Worm (Caenorhabditis elegans) whole organism, mixed stage, embryonic: Measurements from ENCODE around the gene T20D4.12.
"Not testable (repeated sequence)": the region's sequence is repeated elsewhere in the genome, so short reads cannot be mapped to it uniquely, and the experiment has no call there.

Experiments
- M03D4.4 ChIP-seq: sonication (generic microtip); optimal IDR thresholded peaks from 2 replicates; lab custom pipeline; 2017; ENCODE audit warnings: mild to moderate bottlenecking, missing genetic modification characterization, missing compliant biosample characterization
- bed-3 ChIP-seq: fragments of 200-800 bp; sonication (Bioruptor generic); optimal IDR thresholded peaks from 3 replicates; lab custom pipeline; 2018; ENCODE audit warnings: mild to moderate bottlenecking, missing genetic modification characterization, moderate library complexity, missing compliant biosample characterization
- blmp-1 ChIP-seq: fragments of 150-350 bp; optimal IDR thresholded peaks from 2 replicates; lab custom pipeline; 2014; ENCODE audit warnings: missing biosample characterization, missing genetic modification characterization
- ceh-43 ChIP-seq: fragments of 200-800 bp; sonication (Bioruptor generic); optimal IDR thresholded peaks from 2 replicates; lab custom pipeline; 2018; ENCODE audit warnings: mild to moderate bottlenecking, missing genetic modification characterization, moderate library complexity, missing compliant biosample characterization
- ceh-83 ChIP-seq: fragments of 200-800 bp; sonication (Bioruptor generic); optimal IDR thresholded peaks from 2 replicates; lab custom pipeline; 2018; ENCODE audit warnings: mild to moderate bottlenecking, missing genetic modification characterization, missing compliant biosample characterization
- cnd-1 ChIP-seq: fragments of 200-800 bp; sonication (Bioruptor generic); optimal IDR thresholded peaks from 2 replicates; lab custom pipeline; 2018; ENCODE audit warnings: mild to moderate bottlenecking, missing genetic modification characterization, missing compliant biosample characterization
- drap-1 ChIP-seq: fragments of 200-800 bp; sonication (Bioruptor generic); optimal IDR thresholded peaks from 3 replicates; lab custom pipeline; 2018; ENCODE audit warnings: mild to moderate bottlenecking, missing genetic modification characterization, missing compliant biosample characterization
- elt-3 ChIP-seq: fragments of 150-350 bp; optimal IDR thresholded peaks from 2 replicates; lab custom pipeline; 2014; ENCODE audit warnings: missing biosample characterization, missing genetic modification characterization
- flh-1 ChIP-seq: fragments of 200-800 bp; sonication (Bioruptor generic); optimal IDR thresholded peaks from 2 replicates; lab custom pipeline; 2018; ENCODE audit warnings: mild to moderate bottlenecking, missing genetic modification characterization, moderate library complexity, missing compliant biosample characterization
- ham-2 ChIP-seq: fragments of 200-800 bp; sonication (Bioruptor generic); optimal IDR thresholded peaks from 2 replicates; lab custom pipeline; 2018; ENCODE audit warnings: mild to moderate bottlenecking, missing genetic modification characterization, missing compliant biosample characterization
- hlh-1 ChIP-seq: fragments of 150-350 bp; optimal IDR thresholded peaks from 2 replicates; lab custom pipeline; 2014; ENCODE audit warnings: missing biosample characterization, missing genetic modification reagents, missing genetic modification characterization
- lin-13 ChIP-seq: fragments of 150-350 bp; optimal IDR thresholded peaks from 2 replicates; lab custom pipeline; 2014; ENCODE audit warnings: missing biosample characterization, missing genetic modification characterization
- lsy-2 ChIP-seq: fragments of 150-350 bp; optimal IDR thresholded peaks from 2 replicates; lab custom pipeline; 2014; ENCODE audit warnings: missing biosample characterization, missing genetic modification characterization
- mab-5 ChIP-seq: fragments of 150-350 bp; optimal IDR thresholded peaks from 2 replicates; lab custom pipeline; 2014; ENCODE audit warnings: missing biosample characterization, missing genetic modification characterization
- mls-2 ChIP-seq: sonication (generic microtip); optimal IDR thresholded peaks from 2 replicates; lab custom pipeline; 2016; ENCODE audit warnings: mild to moderate bottlenecking, missing genetic modification characterization, moderate library complexity, missing compliant biosample characterization
- nhr-12 ChIP-seq: fragments of 150-350 bp; optimal IDR thresholded peaks from 2 replicates; lab custom pipeline; 2014; ENCODE audit warnings: missing biosample characterization, missing genetic modification characterization
- nhr-2 ChIP-seq: fragments of 150-350 bp; optimal IDR thresholded peaks from 2 replicates; lab custom pipeline; 2014; ENCODE audit warnings: missing biosample characterization, missing genetic modification characterization
- nhr-237 ChIP-seq: fragments of 150-350 bp; optimal IDR thresholded peaks from 2 replicates; lab custom pipeline; 2014; ENCODE audit warnings: missing biosample characterization, missing genetic modification characterization
- nhr-28 ChIP-seq: fragments of 150-350 bp; optimal IDR thresholded peaks from 2 replicates; lab custom pipeline; 2014; ENCODE audit warnings: missing biosample characterization, missing genetic modification characterization
- pha-4 ChIP-seq: fragments of 150-350 bp; optimal IDR thresholded peaks from 2 replicates; lab custom pipeline; 2018; ENCODE audit warnings: missing biosample characterization, missing genetic modification reagents, missing genetic modification characterization
- sem-2 ChIP-seq: fragments of 200-800 bp; sonication (Bioruptor generic); optimal IDR thresholded peaks from 2 replicates; lab custom pipeline; 2018; ENCODE audit warnings: mild to moderate bottlenecking, missing genetic modification characterization, missing compliant biosample characterization
- snpc-4 ChIP-seq: fragments of 150-350 bp; optimal IDR thresholded peaks from 2 replicates; lab custom pipeline; 2014; ENCODE audit warnings: missing biosample characterization, missing genetic modification characterization
- sptf-1 ChIP-seq: sonication (generic microtip); optimal IDR thresholded peaks from 2 replicates; lab custom pipeline; 2017; ENCODE audit warnings: mild to moderate bottlenecking, missing genetic modification characterization, moderate library complexity, missing compliant biosample characterization
- tbx-8 ChIP-seq: fragments of 200-800 bp; sonication (Bioruptor generic); optimal IDR thresholded peaks from 2 replicates; lab custom pipeline; 2018; ENCODE audit warnings: mild to moderate bottlenecking, missing genetic modification characterization, moderate library complexity, missing compliant biosample characterization
- unc-120 ChIP-seq: sonication (generic microtip); optimal IDR thresholded peaks from 2 replicates; lab custom pipeline; 2017; ENCODE audit warnings: missing genetic modification characterization, missing compliant biosample characterization; ENCODE audit not compliant: poor library complexity, severe bottlenecking
- unc-39 ChIP-seq: fragments of 150-350 bp; optimal IDR thresholded peaks from 2 replicates; lab custom pipeline; 2014; ENCODE audit warnings: missing biosample characterization, missing genetic modification characterization
- unc-62 ChIP-seq: fragments of 150-350 bp; optimal IDR thresholded peaks from 2 replicates; lab custom pipeline; 2014; ENCODE audit warnings: missing biosample characterization, missing genetic modification reagents, missing genetic modification characterization
- zip-8 ChIP-seq: fragments of 150-350 bp; optimal IDR thresholded peaks from 2 replicates; lab custom pipeline; 2014; ENCODE audit warnings: missing biosample characterization, missing genetic modification characterization
- ztf-11 ChIP-seq: fragments of 150-350 bp; optimal IDR thresholded peaks from 2 replicates; lab custom pipeline; 2014; ENCODE audit warnings: missing biosample characterization, missing genetic modification characterization

Gene T20D4.12

ce11 chrV:3396765-3397164, at the start of gene T20D4.12:
Gene T20D4.12 (plus strand): TSS chrV:3397065.
- TF ChIP-seq hlh-1, nhr-28, zip-8 (tag; lab: Kevin White, UChicago): not testable (repeated sequence)
- TF ChIP-seq, all 35 proteins: peak for 0; not testable (repeated sequence) for 35

DNA sequence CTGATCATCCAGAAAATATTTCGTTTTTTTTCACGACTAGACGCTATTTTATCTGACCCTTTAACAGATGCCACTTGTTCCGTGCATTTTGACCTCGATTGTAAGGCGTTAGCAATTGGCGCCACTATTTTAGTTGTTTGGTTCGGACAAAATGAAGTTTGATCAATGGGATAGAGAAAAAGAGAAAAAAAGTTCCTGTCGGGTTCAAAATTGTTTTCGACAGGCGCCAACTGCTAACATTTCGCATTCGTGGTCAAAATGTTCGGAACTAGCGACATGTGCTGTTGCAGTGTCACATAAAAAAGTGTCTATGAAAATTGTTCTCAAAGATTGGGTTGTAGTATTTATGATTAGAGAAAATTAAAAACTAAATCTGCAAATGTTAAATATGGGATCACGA, 49.4 kb upstream of the T20D4.12 start:
- TF ChIP-seq bed-3 (GFP tag; lab: Kevin White, UChicago) (no peak), unc-120 (no peak), sem-2 (no peak), zip-8 (tag; lab: Kevin White, UChicago) (no peak), mab-5 (tag; lab: Kevin White, UChicago) (no peak), unc-39 (tag; lab: Kevin White, UChicago) (no peak)

DNA sequence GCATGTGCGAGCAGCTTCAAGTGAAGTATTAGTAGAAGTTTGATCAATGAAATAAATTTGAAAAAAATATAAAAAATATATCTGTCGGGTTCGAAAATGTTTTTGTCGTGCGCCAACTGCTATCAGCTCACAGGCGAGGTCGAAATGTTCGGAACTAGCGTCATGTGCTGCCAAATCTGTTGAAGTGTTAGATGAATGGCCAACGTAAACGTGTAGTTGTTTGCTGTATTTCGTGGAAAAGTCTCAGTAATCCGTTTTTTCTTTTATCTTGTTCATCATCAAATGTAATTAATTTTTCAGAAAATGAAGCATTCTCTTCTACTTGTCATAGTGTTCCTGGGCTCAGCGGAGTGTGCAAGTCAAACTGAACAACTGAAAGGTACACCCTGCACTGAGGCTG, 47.0 kb upstream of the T20D4.12 start, which contains the start of gene C17B7.15:
C17B7.15 (plus strand) TSS at position 301 of the 400 bp plus-strand sequence.
- no peak for TF ChIP-seq bed-3 (GFP tag; lab: Kevin White, UChicago)
- TF ChIP-seq hlh-1 (tag; lab: Kevin White, UChicago) = no peak
- TF ChIP-seq flh-1 (GFP tag; lab: Kevin White, UChicago) = no peak
- TF ChIP-seq mab-5 (tag; lab: Kevin White, UChicago) = no peak
- no peak for TF ChIP-seq nhr-237 (tag; lab: Kevin White, UChicago)
- TF ChIP-seq mls-2 = no peak
- no peak for TF ChIP-seq ceh-83
- no peak for TF ChIP-seq unc-120
- TF ChIP-seq, all 35 proteins: peak for 0

DNA sequence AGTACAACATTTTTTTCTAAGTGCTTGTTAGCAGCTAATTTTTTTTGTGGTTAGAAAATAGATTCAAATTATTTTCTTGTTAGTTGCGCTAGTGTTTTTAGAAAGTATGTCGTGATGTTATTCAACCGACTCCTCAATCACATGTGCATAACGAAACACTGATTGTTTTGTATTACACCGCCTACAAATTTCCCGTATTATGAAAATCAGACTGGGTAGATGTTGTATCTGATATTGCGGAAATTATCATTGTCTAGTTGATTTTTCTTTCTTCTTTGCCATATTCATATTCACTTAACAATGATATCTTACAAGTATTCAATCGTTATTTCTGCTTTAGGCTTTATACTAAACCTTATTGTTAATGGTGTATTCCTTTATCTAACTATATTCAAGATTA, 45.6 kb upstream of the T20D4.12 start, which contains the start of gene str-63:
str-63 (plus strand) TSS at position 301 of the 400 bp plus-strand sequence.
- TF ChIP-seq cnd-1 (tag; lab: Kevin White, UChicago) = no peak
- TF ChIP-seq ceh-43 (GFP tag; lab: Kevin White, UChicago) = no peak
- TF ChIP-seq ham-2 (GFP tag; lab: Kevin White, UChicago) = no peak
- TF ChIP-seq sem-2 = no peak
- TF ChIP-seq sptf-1 (tag; lab: Kevin White, UChicago) = no peak
- TF ChIP-seq blmp-1 (tag; lab: Kevin White, UChicago) = no peak
- TF ChIP-seq unc-120 = no peak
- no peak for TF ChIP-seq ztf-11
- no peak for TF ChIP-seq nhr-237 (tag; lab: Kevin White, UChicago)
- no peak for TF ChIP-seq lin-13
- no peak for TF ChIP-seq lsy-2 (tag; lab: Kevin White, UChicago)
- TF ChIP-seq elt-3 = no peak
- no peak for TF ChIP-seq nhr-2 (tag; lab: Kevin White, UChicago)
- TF ChIP-seq zip-8 (tag; lab: Kevin White, UChicago) = no peak

DNA sequence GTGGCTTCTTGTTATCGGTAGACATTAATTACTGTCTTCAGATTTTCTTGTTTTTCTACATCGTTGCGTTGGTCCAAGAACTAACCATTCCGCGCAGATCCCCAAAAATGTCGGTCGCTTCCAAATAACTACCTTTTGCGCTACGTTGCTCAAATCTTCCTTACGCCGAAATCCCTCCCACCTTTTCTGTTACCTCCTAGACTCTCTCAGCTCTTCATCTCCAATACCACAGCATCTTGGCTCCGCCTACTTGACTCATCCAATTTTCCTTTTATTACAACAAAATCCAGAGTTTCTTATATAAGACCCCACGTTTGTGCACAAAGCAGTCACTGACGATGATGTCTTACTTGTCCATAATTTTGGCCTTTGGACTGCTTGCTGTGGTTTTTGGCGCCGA, 43.9 kb upstream of the T20D4.12 start, which contains the start of gene C17B7.12:
C17B7.12 (plus strand) TSS at position 301 of the 400 bp plus-strand sequence.
- TF ChIP-seq ztf-11 (no peak), lin-13 (no peak), flh-1 (GFP tag; lab: Kevin White, UChicago) (no peak), sem-2 (no peak), blmp-1 (tag; lab: Kevin White, UChicago) (no peak)

- TF ChIP-seq snpc-4 (tag; lab: Kevin White, UChicago) (no peak), M03D4.4 (tag; lab: Kevin White, UChicago) (no peak), unc-62 (GFP tag; lab: Kevin White, UChicago) (no peak), nhr-12 (tag; lab: Kevin White, UChicago) (no peak), ceh-43 (GFP tag; lab: Kevin White, UChicago) (no peak), drap-1 (GFP tag; lab: Kevin White, UChicago) (no peak), ztf-11 (no peak), lin-13 (no peak), nhr-28 (tag; lab: Kevin White, UChicago) (no peak), pha-4 (tag; lab: Kevin White, UChicago) (no peak), tbx-8 (GFP tag; lab: Kevin White, UChicago) (no peak), elt-3 (no peak)
- TF ChIP-seq, all 35 proteins: peak for 0
These were observed 41.3 kb upstream of the T20D4.12 start for ce11 chrV:3355544-3355943.
